Worm (Caenorhabditis elegans): ENCODE data around the gene gon-4.

ce11 chrIV:10194345-10194744, 3.3 kb upstream of the gon-4 start, which contains the start of gene ptrg-1:
- no peak for TF ChIP-seq him-1 (tag; optimal IDR thresholded peaks at IDR 0.05)
- no peak for TF ChIP-seq W03F9.2 (tag; optimal IDR thresholded peaks at IDR 0.05)
- no peak for TF ChIP-seq dao-5 (tag; optimal IDR thresholded peaks at IDR 0.05)

Data from whole organism, L4/young adult.